Fruit fly (Drosophila melanogaster) whole organism, wandering third instar larva: ENCODE data around the gene CG11596.
A peak's percentile ranks its signal among the peaks of the same experiment; 100 is the strongest.

Experiments used
- CG9705 ChIP-seq: fragments of 200-800 bp; sonication (Bioruptor generic); optimal IDR thresholded peaks from 2 replicates; lab custom pipeline; 2018; ENCODE audit warnings: missing biosample characterization, mild to moderate bottlenecking, missing genetic modification characterization
- CrebA ChIP-seq: fragments of 200-800 bp; sonication (Bioruptor generic); optimal IDR thresholded peaks from 2 replicates; lab custom pipeline; 2016; ENCODE audit warnings: missing biosample characterization, mild to moderate bottlenecking, missing genetic modification characterization, borderline replicate concordance
- Dif ChIP-seq: fragments of 200-275, 200-300 bp; sonication (Bioruptor generic); optimal IDR thresholded peaks from 2 replicates; lab custom pipeline; 2018; ENCODE audit warnings: missing biosample characterization, missing genetic modification characterization; ENCODE audit not compliant: partially characterized antibody
- GATAd ChIP-seq: sonication (Bioruptor generic); optimal IDR thresholded peaks from 2 replicates; lab custom pipeline; 2016; ENCODE audit warnings: missing biosample characterization, missing genetic modification characterization
- HLH106 ChIP-seq: fragments of 200-800 bp; optimal IDR thresholded peaks from 3 replicates; lab custom pipeline; 2019; ENCODE audit warnings: missing biosample characterization, mild to moderate bottlenecking, missing genetic modification characterization, moderate library complexity
- Hnf4 ChIP-seq: fragments of 200-800 bp; sonication (Bioruptor generic); optimal IDR thresholded peaks from 2 replicates; lab custom pipeline; 2016; ENCODE audit warnings: missing biosample characterization, mild to moderate bottlenecking, missing genetic modification characterization
- Hr83 ChIP-seq: fragments of 200-300 bp; sonication (Bioruptor generic); optimal IDR thresholded peaks from 2 replicates; lab custom pipeline; 2016; ENCODE audit warnings: missing biosample characterization, mild to moderate bottlenecking, missing genetic modification characterization, moderate library complexity; ENCODE audit not compliant: poor library complexity, severe bottlenecking
- Jra ChIP-seq: sonication (Bioruptor generic); optimal IDR thresholded peaks from 2 replicates; lab custom pipeline; 2016; ENCODE audit warnings: missing biosample characterization, missing genetic modification characterization
- Myc ChIP-seq: fragments of >200 bp; optimal IDR thresholded peaks from 2 replicates; lab custom pipeline; 2017
- N ChIP-seq: fragments of >200 bp; optimal IDR thresholded peaks from 2 replicates; lab custom pipeline; 2018; ENCODE audit warnings: missing biosample characterization, missing external identifiers, missing genetic modification characterization
- OdsH ChIP-seq: fragments of 200-800 bp; sonication (Bioruptor generic); optimal IDR thresholded peaks from 2 replicates; lab custom pipeline; 2016; ENCODE audit warnings: missing biosample characterization, mild to moderate bottlenecking, missing genetic modification characterization
- Rel ChIP-seq, 2 experiments: fragments of 200-800 bp; sonication (Bioruptor generic) in 1 of 2; optimal IDR thresholded peaks; 2 replicates in 1 of 2; 3 replicates in 1 of 2; lab custom pipeline; 2016 to 2019; ENCODE audit warnings: mild to moderate bottlenecking in 2 of 2, missing biosample characterization in 2 of 2, missing genetic modification characterization in 2 of 2, moderate library complexity in 1 of 2
- Sp1 ChIP-seq: fragments of 200-800 bp; sonication (Bioruptor generic); optimal IDR thresholded peaks from 3 replicates; lab custom pipeline; 2019; ENCODE audit warnings: missing biosample characterization, mild to moderate bottlenecking, missing genetic modification characterization, moderate library complexity
- Vsx2 ChIP-seq: fragments of 200-300, 225-300 bp; sonication (Bioruptor generic); optimal IDR thresholded peaks from 2 replicates; lab custom pipeline; 2018; ENCODE audit warnings: missing biosample characterization, missing genetic modification characterization; ENCODE audit not compliant: partially characterized antibody
- dl ChIP-seq, 2 experiments: fragments of 175-275, 200-275 bp in 1 of 2; fragments of 200-275 bp in 1 of 2; sonication (Bioruptor generic); optimal IDR thresholded peaks; lab custom pipeline; 2018; ENCODE audit warnings: mild to moderate bottlenecking in 2 of 2, missing biosample characterization in 2 of 2, missing genetic modification characterization in 2 of 2, moderate library complexity in 2 of 2; ENCODE audit not compliant: partially characterized antibody in 2 of 2, insufficient read depth in 1 of 2
- fru ChIP-seq: fragments of 200-800 bp; sonication (Bioruptor generic); optimal IDR thresholded peaks from 3 replicates; lab custom pipeline; 2016; ENCODE audit warnings: missing biosample characterization, mild to moderate bottlenecking, missing genetic modification characterization
- jim ChIP-seq: fragments of 175-275, 200-325 bp; sonication (Bioruptor generic); optimal IDR thresholded peaks from 2 replicates; lab custom pipeline; 2016; ENCODE audit warnings: missing biosample characterization, mild to moderate bottlenecking, missing genetic modification characterization
- lola ChIP-seq: fragments of >200 bp; optimal IDR thresholded peaks from 2 replicates; lab custom pipeline; 2017; ENCODE audit warnings: missing biosample characterization, missing genetic modification characterization
- pan ChIP-seq: fragments of >200 bp; optimal IDR thresholded peaks from 2 replicates; lab custom pipeline; 2017
- psq ChIP-seq: fragments of 200-800 bp; sonication (Bioruptor generic); optimal IDR thresholded peaks from 3 replicates; lab custom pipeline; 2017; ENCODE audit warnings: missing biosample characterization, mild to moderate bottlenecking, missing genetic modification characterization, moderate library complexity
- rgr ChIP-seq: fragments of 200-800 bp; sonication (Bioruptor generic); optimal IDR thresholded peaks from 3 replicates; lab custom pipeline; 2016; ENCODE audit warnings: missing biosample characterization, mild to moderate bottlenecking, missing genetic modification characterization
- sage ChIP-seq: fragments of 200-800 bp; sonication (Bioruptor generic); optimal IDR thresholded peaks from 2 replicates; lab custom pipeline; 2016; ENCODE audit warnings: missing biosample characterization, mild to moderate bottlenecking, missing genetic modification characterization
- sv ChIP-seq: fragments of 200-800 bp; sonication (Bioruptor generic); optimal IDR thresholded peaks from 3 replicates; lab custom pipeline; 2016; ENCODE audit warnings: missing biosample characterization, missing genetic modification characterization
- tai ChIP-seq: sonication (Bioruptor generic); optimal IDR thresholded peaks from 2 replicates; lab custom pipeline; 2016; ENCODE audit warnings: missing biosample characterization, missing genetic modification characterization
- woc ChIP-seq: sonication (Bioruptor generic); optimal IDR thresholded peaks from 2 replicates; lab custom pipeline; 2016; ENCODE audit warnings: missing biosample characterization, mild to moderate bottlenecking, missing genetic modification characterization

Gene CG11596

dm6 chrX:1968581-1969258, 41.2 kb downstream of the CG11596 start:
- TF ChIP-seq tai (GFP tag; lab: Kevin White, UChicago), result no peak
- no peak for TF ChIP-seq Vsx2 (GFP tag; lab: Kevin White, UChicago)
- no peak for TF ChIP-seq CG9705 (GFP tag; lab: Kevin White, UChicago)
- no peak for TF ChIP-seq rgr (GFP tag; lab: Kevin White, UChicago)
- TF ChIP-seq Hr83 (GFP tag; lab: Kevin White, UChicago), result no peak
- no peak for TF ChIP-seq Hnf4
- TF ChIP-seq Myc (lab: Kevin White, UChicago), result no peak

DNA sequence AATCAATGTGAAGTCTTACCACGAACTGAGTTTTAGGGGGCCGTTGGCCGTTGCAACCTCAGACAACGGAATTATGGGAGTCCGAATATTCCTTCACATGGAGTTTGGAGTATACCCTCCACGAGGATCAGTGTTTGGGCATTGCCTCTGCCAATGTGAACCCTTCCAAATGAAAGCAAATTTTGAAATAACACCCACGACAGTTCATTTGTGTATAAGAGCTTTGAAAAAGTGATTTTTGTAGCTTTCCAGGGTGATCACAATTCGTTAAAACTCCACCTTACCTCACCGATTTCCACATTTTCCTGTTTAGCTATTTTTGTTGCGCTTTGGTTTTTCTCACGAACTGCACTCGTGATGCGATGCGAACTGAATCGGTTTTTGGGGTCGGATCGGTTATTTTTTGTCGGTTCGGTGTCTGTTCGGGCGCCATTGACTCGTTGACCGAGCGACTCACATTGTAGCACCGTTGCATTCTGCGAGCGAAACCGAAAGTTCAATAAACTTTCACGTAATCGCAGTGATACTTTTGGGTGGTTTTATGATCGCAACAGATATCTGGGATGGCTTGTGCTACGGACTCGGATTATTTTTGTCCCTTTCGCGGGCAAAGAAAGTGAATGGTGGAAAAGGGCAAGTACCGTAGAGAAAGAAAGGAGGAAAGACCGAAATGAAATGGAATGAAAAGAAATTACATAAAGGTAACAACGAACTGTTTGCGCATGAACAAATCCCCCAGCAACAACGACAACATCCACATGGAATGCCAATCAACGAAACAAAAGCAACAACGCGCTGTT, 42.5 kb downstream of the CG11596 start:
- no peak for TF ChIP-seq Hnf4
- no peak for TF ChIP-seq fru (GFP tag; lab: Kevin White, UChicago)
- no peak for TF ChIP-seq sv (GFP tag; lab: Kevin White, UChicago)
- TF ChIP-seq Sp1, result no peak
- TF ChIP-seq Vsx2 (GFP tag; lab: Kevin White, UChicago), result no peak
- no peak for TF ChIP-seq OdsH (GFP tag; lab: Kevin White, UChicago)
- no peak for TF ChIP-seq lola (GFP tag; lab: Kevin White, UChicago)
- TF ChIP-seq rgr (GFP tag; lab: Kevin White, UChicago), result no peak
- TF ChIP-seq jim, result no peak

dm6 chrX:1970575-1971325, 43.3 kb downstream of the CG11596 start:
- TF ChIP-seq dl (GFP tag; optimal IDR thresholded peaks at IDR 0.05; lab: Kevin White, UChicago; ENCODE audit: insufficient read depth in 1 of 2, partially characterized antibody in 2 of 2) (no peak), Rel (GFP tag; optimal IDR thresholded peaks at IDR 0.05; lab: Kevin White, UChicago) (no peak), Rel (tag; optimal IDR thresholded peaks at IDR 0.05; lab: Kevin White, UChicago) (peak; percentile 8), psq (GFP tag; lab: Kevin White, UChicago) (peak; percentile 66)

- TF ChIP-seq Myc (lab: Kevin White, UChicago), result no peak
- TF ChIP-seq Vsx2 (GFP tag; lab: Kevin White, UChicago), result no peak
- TF ChIP-seq sage (GFP tag; lab: Kevin White, UChicago), result peak; percentile 25
- TF ChIP-seq psq (GFP tag; lab: Kevin White, UChicago), result peak; percentile 40
These were observed 44.7 kb downstream of the CG11596 start for dm6 chrX:1972150-1972549.

dm6 chrX:1975879-1976601, 48.6 kb downstream of the CG11596 start:
- TF ChIP-seq dl (GFP tag; optimal IDR thresholded peaks at IDR 0.05; lab: Kevin White, UChicago; ENCODE audit: insufficient read depth in 1 of 2, partially characterized antibody in 2 of 2) (peak; percentile 17 to 50), Rel (GFP tag; optimal IDR thresholded peaks at IDR 0.05; lab: Kevin White, UChicago) (no peak), Rel (tag; optimal IDR thresholded peaks at IDR 0.05; lab: Kevin White, UChicago) (peak; percentile 29), OdsH (GFP tag; lab: Kevin White, UChicago) (no peak), Dif (GFP tag; lab: Kevin White, UChicago) (peak; percentile 30)

DNA sequence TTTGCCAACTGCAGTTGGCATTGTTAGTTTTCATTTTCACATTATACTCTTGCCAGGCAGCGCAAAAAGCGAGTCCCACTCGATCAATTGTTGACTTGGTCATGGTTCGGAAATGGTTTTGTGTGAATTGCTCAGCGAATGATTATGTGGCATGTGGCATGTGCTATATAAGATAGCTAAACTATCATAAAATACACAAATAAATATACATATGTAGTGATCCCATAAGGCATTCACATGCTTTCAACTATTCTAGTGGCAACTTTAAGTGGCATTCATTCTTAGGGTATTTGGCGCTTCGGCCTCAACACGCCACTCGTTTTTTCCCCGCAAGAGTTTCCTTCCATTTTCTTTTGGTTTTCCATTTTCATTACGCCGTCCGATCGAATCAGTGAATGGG, 51.5 kb downstream of the CG11596 start:
- TF ChIP-seq CrebA, result no peak

dm6 chrX:1979673-1980072, 52.2 kb downstream of the CG11596 start:
- no peak for TF ChIP-seq CG9705 (GFP tag; lab: Kevin White, UChicago)
- no peak for TF ChIP-seq Rel (GFP tag; optimal IDR thresholded peaks at IDR 0.05; lab: Kevin White, UChicago)
- TF ChIP-seq Rel (tag; optimal IDR thresholded peaks at IDR 0.05; lab: Kevin White, UChicago), result no peak
- TF ChIP-seq rgr (GFP tag; lab: Kevin White, UChicago), result no peak
- TF ChIP-seq GATAd (GFP tag; lab: Kevin White, UChicago), result no peak
- TF ChIP-seq OdsH (GFP tag; lab: Kevin White, UChicago), result no peak
- TF ChIP-seq fru (GFP tag; lab: Kevin White, UChicago), result no peak
- no peak for TF ChIP-seq Vsx2 (GFP tag; lab: Kevin White, UChicago)
- no peak for TF ChIP-seq Myc (lab: Kevin White, UChicago)
- TF ChIP-seq woc (GFP tag; lab: Kevin White, UChicago), result no peak
- TF ChIP-seq pan (lab: Kevin White, UChicago), result no peak
- no peak for TF ChIP-seq psq (GFP tag; lab: Kevin White, UChicago)
- TF ChIP-seq N (GFP tag; lab: Kevin White, UChicago), result no peak
- no peak for TF ChIP-seq HLH106 (tag; lab: Kevin White, UChicago)
- TF ChIP-seq Hr83 (GFP tag; lab: Kevin White, UChicago), result no peak
- TF ChIP-seq Sp1, result no peak
- no peak for TF ChIP-seq Jra
- no peak for TF ChIP-seq tai (GFP tag; lab: Kevin White, UChicago)
- TF ChIP-seq sage (GFP tag; lab: Kevin White, UChicago), result no peak
